Fruit fly (Drosophila melanogaster): ENCODE measurements around the gene CG9813.

The CG9813 gene

dm6 chr3R:13425470-13426033 is 46.0 kb upstream of the CG9813 start, which contains the start of gene Act87E (continued):
- TF ChIP-seq kay (GFP tag; optimal IDR thresholded peaks at IDR 0.05): no peak
- no peak for TF ChIP-seq insv (GFP tag; optimal IDR thresholded peaks at IDR 0.05)
- TF ChIP-seq Nf-YB (GFP tag; optimal IDR thresholded peaks at IDR 0.05): peak; percentile 47
- no peak for TF ChIP-seq p53 (GFP tag; optimal IDR thresholded peaks at IDR 0.05)
- TF ChIP-seq yki (optimal IDR thresholded peaks at IDR 0.05): no peak
- no peak for TF ChIP-seq peb (GFP tag; IDR thresholded peaks at IDR 0.05)
- peak; percentile 53 for TF ChIP-seq ewg (GFP tag; optimal IDR thresholded peaks at IDR 0.05)
- no peak for TF ChIP-seq Camta (GFP tag; optimal IDR thresholded peaks at IDR 0.05)
- no peak for TF ChIP-seq Mrtf (GFP tag; IDR thresholded peaks at IDR 0.05)
- peak; percentile 60; the same call in 1 of the 2 replicates for TF ChIP-seq CG6689 (GFP tag; IDR thresholded peaks at IDR 0.05)
- TF ChIP-seq chif (GFP tag; optimal IDR thresholded peaks at IDR 0.05): no peak
- TF ChIP-seq CG6854 (GFP tag; optimal IDR thresholded peaks at IDR 0.05): no peak
- TF ChIP-seq ara (GFP tag; IDR thresholded peaks at IDR 0.05): peak; percentile 68
- TF ChIP-seq CG8290 (GFP tag; optimal IDR thresholded peaks at IDR 0.05): peak; percentile 35
- TF ChIP-seq CG8290 (tag; optimal IDR thresholded peaks at IDR 0.05): no peak
- no peak for TF ChIP-seq CG7271 (tag; optimal IDR thresholded peaks at IDR 0.05)
- no peak for TF ChIP-seq Ada2b (GFP tag; IDR thresholded peaks at IDR 0.05)
- no peak for TF ChIP-seq CG12219 (GFP tag; optimal IDR thresholded peaks at IDR 0.05)
- TF ChIP-seq CG16779 (GFP tag; IDR thresholded peaks at IDR 0.05): no peak
- no peak for TF ChIP-seq al (GFP tag; IDR thresholded peaks at IDR 0.05)
- TF ChIP-seq crol (GFP tag; IDR thresholded peaks at IDR 0.05): peak; percentile 66
- TF ChIP-seq cad (GFP tag; optimal IDR thresholded peaks at IDR 0.05): no peak
- TF ChIP-seq gro (GFP tag; optimal IDR thresholded peaks at IDR 0.05): no peak
- TF ChIP-seq ac (GFP tag; optimal IDR thresholded peaks at IDR 0.05): peak; percentile 30
- TF ChIP-seq mam (GFP tag; optimal IDR thresholded peaks at IDR 0.05): no peak
- no peak for TF ChIP-seq CG9797 (GFP tag; optimal IDR thresholded peaks at IDR 0.05)
- TF ChIP-seq CG2120 (GFP tag; optimal IDR thresholded peaks at IDR 0.05): no peak
- TF ChIP-seq sna (GFP tag; IDR thresholded peaks at IDR 0.05; ENCODE audit: partially characterized antibody): no peak
- no peak for TF ChIP-seq CG18476 (GFP tag; optimal IDR thresholded peaks at IDR 0.05)
- no peak for TF ChIP-seq Lim3 (GFP tag; IDR thresholded peaks at IDR 0.05)
- no peak for TF ChIP-seq BEAF-32 (GFP tag; optimal IDR thresholded peaks at IDR 0.05)
- TF ChIP-seq zfh1 (GFP tag; IDR thresholded peaks at IDR 0.05): no peak
- no peak for TF ChIP-seq Lhr (GFP tag; optimal IDR thresholded peaks at IDR 0.05)
- no peak for TF ChIP-seq CG17802 (tag; optimal IDR thresholded peaks at IDR 0.05)
- no peak for TF ChIP-seq repo (GFP tag; optimal IDR thresholded peaks at IDR 0.05)
- peak in 1 of 2 experiments; percentile 60 for TF ChIP-seq Hr78 (GFP tag; optimal IDR thresholded peaks at IDR 0.05)
- TF ChIP-seq CG6175 (GFP tag; IDR thresholded peaks at IDR 0.05): no peak
- no peak for TF ChIP-seq CG42726 (GFP tag; IDR thresholded peaks at IDR 0.05; ENCODE audit: partially characterized antibody)
- TF ChIP-seq mld (GFP tag; IDR thresholded peaks at IDR 0.05; ENCODE audit: partially characterized antibody): no peak
- TF ChIP-seq CG16815 (GFP tag; optimal IDR thresholded peaks at IDR 0.05): peak; percentile 54
- no peak for TF ChIP-seq hkb (optimal IDR thresholded peaks at IDR 0.05)
- no peak; the same call in 1 of the 2 replicates for TF ChIP-seq hkb (GFP tag; IDR thresholded peaks at IDR 0.05)
- no peak for TF ChIP-seq dati (GFP tag; IDR thresholded peaks at IDR 0.05)
- no peak for TF ChIP-seq psq (GFP tag; optimal IDR thresholded peaks at IDR 0.05)
- peak; percentile 84 for TF ChIP-seq CG8924 (tag; optimal IDR thresholded peaks at IDR 0.05)
- TF ChIP-seq CG14441 (GFP tag; IDR thresholded peaks at IDR 0.05): no peak
- TF ChIP-seq lov (optimal IDR thresholded peaks at IDR 0.05): no peak
- TF ChIP-seq lov (GFP tag; IDR thresholded peaks at IDR 0.05): no peak
- TF ChIP-seq CG4360 (GFP tag; IDR thresholded peaks at IDR 0.05): no peak
- no peak for TF ChIP-seq B-H1 (GFP tag; IDR thresholded peaks at IDR 0.05)
- TF ChIP-seq gfzf (GFP tag; optimal IDR thresholded peaks at IDR 0.05): no peak
- TF ChIP-seq CG12942 (GFP tag; optimal IDR thresholded peaks at IDR 0.05): peak; percentile 42
- no peak for TF ChIP-seq CG11560 (tag; IDR thresholded peaks at IDR 0.05)
